Worm (Caenorhabditis elegans): Measurements from ENCODE around the gene zig-5.
A peak's percentile ranks its signal among the peaks of the same experiment; 100 is the strongest.

Gene zig-5

ce11 chrIII:10903009-10903609 is 50.2 kb downstream of the zig-5 start:
- peak; percentile 96 for TF ChIP-seq zip-8 (tag; optimal IDR thresholded peaks at IDR 0.05)
- TF ChIP-seq nhr-12 (tag; optimal IDR thresholded peaks at IDR 0.05), result no peak
- TF ChIP-seq ces-1 (GFP tag; optimal IDR thresholded peaks at IDR 0.05), result peak; percentile 7

- TF ChIP-seq nhr-12 (tag; optimal IDR thresholded peaks at IDR 0.05) (no peak), sem-2 (GFP tag; optimal IDR thresholded peaks at IDR 0.05) (no peak), ces-1 (GFP tag; optimal IDR thresholded peaks at IDR 0.05) (no peak), nhr-28 (tag; optimal IDR thresholded peaks at IDR 0.05) (no peak), ztf-11 (tag; optimal IDR thresholded peaks at IDR 0.05) (no peak)
These were observed 51.0 kb downstream of the zig-5 start, which contains the start of gene unc-119 for ce11 chrIII:10902341-10902740. unc-119 (plus strand) TSS chrIII:10902641.

Measured in whole organism, mixed stage, embryonic.